Worm (Caenorhabditis elegans) whole organism, L3 larva: ENCODE results near the gene F36H9.2.
A peak's percentile ranks its signal among the peaks of the same experiment; 100 is the strongest.

ENCODE experiments used
- R02D3.7 ChIP-seq: fragments of 150-350 bp; optimal IDR thresholded peaks from 2 replicates; lab custom pipeline; 2014; ENCODE audit warnings: missing biosample characterization, missing genetic modification characterization
- aly-2 ChIP-seq: fragments of 150-350 bp; optimal IDR thresholded peaks from 2 replicates; lab custom pipeline; 2014; ENCODE audit warnings: missing biosample characterization, missing genetic modification characterization
- ama-1 ChIP-seq: fragments of 150-350 bp; optimal IDR thresholded peaks from 2 replicates; lab custom pipeline; 2018
- ceh-16 ChIP-seq: sonication (generic microtip); optimal IDR thresholded peaks from 2 replicates; lab custom pipeline; 2017; ENCODE audit warnings: missing biosample characterization, missing genetic modification characterization
- ceh-82 ChIP-seq: fragments of 150-350 bp; optimal IDR thresholded peaks from 2 replicates; lab custom pipeline; 2014; ENCODE audit warnings: missing biosample characterization, missing genetic modification characterization
- ceh-9 ChIP-seq: sonication (generic microtip); optimal IDR thresholded peaks from 2 replicates; lab custom pipeline; 2018; ENCODE audit warnings: missing biosample characterization, missing genetic modification characterization
- egl-27 ChIP-seq: sonication (generic microtip); optimal IDR thresholded peaks from 4 replicates; lab custom pipeline; 2017; ENCODE audit warnings: missing biosample characterization, missing genetic modification reagents, missing genetic modification characterization
- egl-5 ChIP-seq: fragments of 150-350 bp; optimal IDR thresholded peaks from 2 replicates; lab custom pipeline; 2017; ENCODE audit warnings: missing biosample characterization, missing genetic modification reagents, missing genetic modification characterization, inconsistent platforms
- elt-1 ChIP-seq: fragments of 150-350 bp; optimal IDR thresholded peaks from 2 replicates; lab custom pipeline; 2014; ENCODE audit warnings: missing biosample characterization, missing genetic modification characterization
- elt-2 ChIP-seq: sonication (generic microtip); optimal IDR thresholded peaks from 2 replicates; lab custom pipeline; 2016; ENCODE audit warnings: missing genetic modification reagents, mild to moderate bottlenecking, missing genetic modification characterization, missing compliant biosample characterization
- eor-1 ChIP-seq, 2 experiments: fragments of 150-350 bp; optimal IDR thresholded peaks; 2 replicates each; lab custom pipeline; 2014 to 2018; ENCODE audit warnings: missing biosample characterization in 2 of 2, missing genetic modification characterization in 2 of 2
- fkh-2 ChIP-seq: fragments of 150-350 bp; optimal IDR thresholded peaks from 2 replicates; lab custom pipeline; 2014; ENCODE audit warnings: missing biosample characterization, missing genetic modification reagents, missing genetic modification characterization
- fos-1 ChIP-seq: fragments of 150-350 bp; optimal IDR thresholded peaks from 2 replicates; lab custom pipeline; 2014; ENCODE audit warnings: missing biosample characterization, missing genetic modification characterization
- hmg-11 ChIP-seq: sonication (generic microtip); optimal IDR thresholded peaks from 2 replicates; lab custom pipeline; 2016; ENCODE audit warnings: missing genetic modification characterization, missing compliant biosample characterization
- jun-1 ChIP-seq: fragments of 150-350 bp; optimal IDR thresholded peaks from 2 replicates; lab custom pipeline; 2014; ENCODE audit warnings: missing biosample characterization, missing genetic modification reagents, missing genetic modification characterization
- lin-15B ChIP-seq: fragments of 150-350 bp; optimal IDR thresholded peaks from 2 replicates; lab custom pipeline; 2014; ENCODE audit warnings: missing biosample characterization, missing genetic modification characterization
- lin-39 ChIP-seq: fragments of 150-350 bp; optimal IDR thresholded peaks from 2 replicates; lab custom pipeline; 2018; ENCODE audit warnings: missing biosample characterization, missing genetic modification reagents, missing genetic modification characterization
- lsy-12 ChIP-seq: sonication (generic microtip); optimal IDR thresholded peaks from 2 replicates; lab custom pipeline; 2016; ENCODE audit warnings: mild to moderate bottlenecking, missing genetic modification characterization, missing compliant biosample characterization
- mdl-1 ChIP-seq: fragments of 150-350 bp; optimal IDR thresholded peaks from 2 replicates; lab custom pipeline; 2014; ENCODE audit warnings: missing biosample characterization, missing genetic modification characterization
- mml-1 ChIP-seq: fragments of 150-350 bp; sonication (generic microtip); optimal IDR thresholded peaks from 3 replicates; lab custom pipeline; 2014; ENCODE audit warnings: missing biosample characterization, missing genetic modification characterization
- nfya-1 ChIP-seq: sonication (generic microtip); optimal IDR thresholded peaks from 2 replicates; lab custom pipeline; 2017; ENCODE audit warnings: missing genetic modification characterization, mild to moderate bottlenecking, missing compliant biosample characterization, antibody characterized with exemption, moderate library complexity; ENCODE audit not compliant: insufficient read depth
- nhr-12 ChIP-seq: fragments of 150-350 bp; optimal IDR thresholded peaks from 2 replicates; lab custom pipeline; 2014; ENCODE audit warnings: missing biosample characterization, missing genetic modification characterization
- nhr-23 ChIP-seq: fragments of 150-350 bp; optimal IDR thresholded peaks from 2 replicates; lab custom pipeline; 2014; ENCODE audit warnings: missing biosample characterization, missing genetic modification reagents, missing genetic modification characterization
- nhr-237 ChIP-seq: fragments of 150-350 bp; optimal IDR thresholded peaks from 2 replicates; lab custom pipeline; 2014; ENCODE audit warnings: missing biosample characterization, missing genetic modification characterization
- nhr-43 ChIP-seq: sonication (generic microtip); optimal IDR thresholded peaks from 2 replicates; lab custom pipeline; 2016; ENCODE audit warnings: mild to moderate bottlenecking, missing genetic modification characterization, missing compliant biosample characterization; ENCODE audit not compliant: poor library complexity, severe bottlenecking
- nhr-76 ChIP-seq: fragments of 150-350 bp; sonication (generic microtip); optimal IDR thresholded peaks from 5 replicates; lab custom pipeline; 2014; ENCODE audit warnings: missing biosample characterization, missing genetic modification characterization
- pqm-1 ChIP-seq: fragments of 150-350 bp; optimal IDR thresholded peaks from 2 replicates; lab custom pipeline; 2017; ENCODE audit warnings: missing biosample characterization, missing genetic modification characterization, inconsistent platforms
- snpc-4 ChIP-seq: fragments of 150-350 bp; optimal IDR thresholded peaks from 2 replicates; lab custom pipeline; 2014; ENCODE audit warnings: missing biosample characterization, missing genetic modification characterization
- unc-62 ChIP-seq: fragments of 150-350 bp; sonication (generic microtip); optimal IDR thresholded peaks from 4 replicates; lab custom pipeline; 2014; ENCODE audit warnings: missing biosample characterization, missing genetic modification reagents, missing genetic modification characterization
- zag-1 ChIP-seq: fragments of 150-350 bp; optimal IDR thresholded peaks from 2 replicates; lab custom pipeline; 2014; ENCODE audit warnings: missing biosample characterization, missing genetic modification characterization
- ztf-11 ChIP-seq: fragments of 150-350 bp; optimal IDR thresholded peaks from 2 replicates; lab custom pipeline; 2014; ENCODE audit warnings: missing biosample characterization, missing genetic modification characterization
- ztf-4 ChIP-seq: fragments of 150-350 bp; optimal IDR thresholded peaks from 2 replicates; lab custom pipeline; 2014; ENCODE audit warnings: missing biosample characterization, missing genetic modification characterization

F36H9.2 gene

DNA sequence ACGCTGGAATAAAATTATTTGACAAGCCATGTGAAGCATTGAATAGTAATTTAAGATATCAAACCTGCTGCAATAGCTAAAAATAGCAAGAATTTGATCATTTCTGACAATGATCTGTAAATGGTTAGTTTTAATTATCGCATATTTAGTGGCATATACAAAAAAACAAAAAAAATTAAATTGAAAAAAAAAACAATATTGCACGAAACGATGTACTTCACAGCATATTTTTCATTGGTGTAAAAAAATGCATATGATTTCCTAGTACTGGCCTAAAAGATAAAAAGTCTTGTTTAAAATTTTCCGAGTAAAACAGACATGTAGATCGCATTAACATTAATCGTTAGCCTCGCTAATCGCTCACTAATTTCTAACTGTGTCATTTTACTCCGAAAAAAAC is 39.2 kb upstream of the F36H9.2 start, which contains the start of gene ZK697.8:
Gene ZK697.8 (minus strand): TSS at position 101 of the 400 bp plus-strand sequence.
- TF ChIP-seq zag-1 (tag; lab: Kevin White, UChicago) (no peak), ztf-4 (tag; lab: Kevin White, UChicago) (no peak), unc-62 (no peak), eor-1 (tag; optimal IDR thresholded peaks at IDR 0.05; lab: Kevin White, UChicago) (no peak), ceh-82 (tag; lab: Kevin White, UChicago) (no peak), lsy-12 (no peak), nfya-1 (tag; lab: Kevin White, UChicago) (no peak), ceh-16 (tag; lab: Kevin White, UChicago) (no peak), fkh-2 (tag; lab: Kevin White, UChicago) (no peak), fos-1 (no peak)

DNA sequence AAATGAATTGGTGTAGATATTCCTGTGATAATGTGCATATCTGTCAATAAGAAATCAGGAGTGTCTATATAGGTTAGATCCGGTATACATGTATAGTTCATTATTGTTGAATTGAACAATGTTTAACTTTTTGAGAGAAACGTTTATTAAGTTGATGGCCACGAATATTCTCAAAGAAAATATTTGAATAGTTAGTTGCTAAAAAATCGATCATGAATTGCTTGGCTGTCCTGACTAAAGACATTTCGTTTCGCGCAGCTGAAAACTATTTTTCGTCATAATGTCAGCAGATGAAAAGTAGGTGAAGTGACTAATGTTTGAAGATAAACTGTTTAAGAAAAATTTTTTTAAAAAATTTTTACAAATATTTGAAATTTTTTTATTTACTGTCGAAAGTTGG is 36.8 kb upstream of the F36H9.2 start, which contains the start of gene srh-199:
Gene srh-199 (minus strand): TSS at position 101 of the 400 bp plus-strand sequence.
- TF ChIP-seq nhr-43 (tag; lab: Kevin White, UChicago) (no peak), ama-1 (lab: Kevin White, UChicago) (no peak), zag-1 (tag; lab: Kevin White, UChicago) (no peak), hmg-11 (tag; lab: Kevin White, UChicago) (no peak), egl-27 (tag; lab: Kevin White, UChicago) (no peak), ztf-11 (tag; lab: Kevin White, UChicago) (no peak), jun-1 (tag; lab: Kevin White, UChicago) (no peak), nhr-237 (tag; lab: Kevin White, UChicago) (no peak), nhr-12 (no peak), mdl-1 (no peak), elt-1 (tag; lab: Kevin White, UChicago) (no peak), lin-15B (tag; lab: Kevin White, UChicago) (no peak), elt-2 (tag; lab: Kevin White, UChicago) (no peak), aly-2 (no peak)
- TF ChIP-seq, all 47 proteins: peak for 0

DNA sequence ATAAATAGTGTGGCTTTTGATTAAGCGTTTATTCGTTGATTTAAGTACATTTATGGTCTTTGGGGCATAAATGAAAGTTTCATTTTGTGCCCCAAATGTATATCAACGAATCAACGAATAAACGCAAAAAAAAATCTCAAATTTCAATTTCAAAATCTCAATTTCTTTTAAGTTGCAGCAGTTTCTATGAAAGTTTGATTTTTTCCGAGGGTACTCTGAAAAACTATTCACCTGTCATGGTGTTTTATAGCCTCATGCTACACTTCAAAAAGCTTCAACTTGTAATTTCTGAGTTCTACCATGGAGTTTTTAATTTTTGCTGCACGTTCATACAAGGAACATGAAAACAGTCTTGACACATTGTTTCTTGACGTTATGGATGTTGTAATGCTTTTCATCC is 35.8 kb upstream of the F36H9.2 start, which contains the start of gene ZK697.1:
Gene ZK697.1 (plus strand): TSS at position 301 of the 400 bp plus-strand sequence.
- TF ChIP-seq jun-1 (tag; lab: Kevin White, UChicago) = no peak
- no peak for TF ChIP-seq fos-1

DNA sequence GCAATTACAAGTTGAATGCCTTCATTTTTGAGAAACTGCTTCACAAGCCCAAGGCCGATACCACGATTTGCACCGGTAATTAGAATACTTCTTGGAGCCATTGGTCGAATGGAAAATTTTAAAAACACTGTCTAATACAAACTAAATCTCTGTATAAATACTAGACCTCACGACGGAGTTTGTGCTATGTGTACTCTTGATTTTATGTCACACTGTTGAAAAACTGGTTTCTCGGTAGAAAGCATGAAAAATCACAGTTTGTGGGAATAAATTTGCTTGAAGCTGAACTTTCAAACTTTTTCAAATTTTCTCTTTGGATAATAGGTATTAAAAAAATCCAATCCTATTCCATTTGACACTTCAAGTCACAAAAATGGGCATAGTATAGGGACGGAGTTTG is 32.7 kb upstream of the F36H9.2 start, which contains the start of gene ZK697.14:
Gene ZK697.14 (minus strand): TSS at position 101 of the 400 bp plus-strand sequence.
- TF ChIP-seq mdl-1 (no peak), aly-2 (no peak), ceh-9 (tag; lab: Kevin White, UChicago) (no peak), unc-62 (no peak), nhr-23 (tag; lab: Kevin White, UChicago) (no peak), ceh-16 (tag; lab: Kevin White, UChicago) (no peak), egl-5 (tag; lab: Kevin White, UChicago) (no peak), mml-1 (tag; lab: Kevin White, UChicago) (no peak), lin-39 (tag; lab: Kevin White, UChicago) (no peak), ztf-4 (tag; lab: Kevin White, UChicago) (no peak), R02D3.7 (tag; lab: Kevin White, UChicago) (no peak), nhr-76 (tag; lab: Kevin White, UChicago) (no peak), egl-27 (tag; lab: Kevin White, UChicago) (no peak), hmg-11 (tag; lab: Kevin White, UChicago) (no peak), snpc-4 (no peak), elt-1 (tag; lab: Kevin White, UChicago) (no peak), elt-2 (tag; lab: Kevin White, UChicago) (no peak), fos-1 (no peak)

DNA sequence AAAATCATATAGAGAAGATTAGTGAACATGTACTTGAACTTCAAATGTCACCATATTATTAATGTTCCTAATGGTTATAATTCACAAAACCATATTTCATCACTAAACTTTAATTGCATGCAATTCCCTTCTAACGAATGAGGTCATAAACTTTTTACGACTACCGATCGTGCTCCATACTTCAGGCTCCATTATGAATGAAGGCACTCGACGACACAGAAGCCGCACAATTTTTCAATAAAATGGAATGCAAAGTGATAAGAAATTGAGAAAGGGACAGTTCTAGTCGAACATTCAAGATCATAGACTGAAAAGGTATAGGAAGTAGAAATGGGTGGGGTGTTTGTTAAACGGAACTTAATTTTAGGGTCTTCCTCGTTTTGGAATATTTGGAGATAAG is 32.2 kb upstream of the F36H9.2 start:
- no peak for TF ChIP-seq zag-1 (tag; lab: Kevin White, UChicago)
- TF ChIP-seq pqm-1 (tag; lab: Kevin White, UChicago) = peak; percentile 7
- peak; percentile 64 for TF ChIP-seq elt-2 (tag; lab: Kevin White, UChicago)

DNA sequence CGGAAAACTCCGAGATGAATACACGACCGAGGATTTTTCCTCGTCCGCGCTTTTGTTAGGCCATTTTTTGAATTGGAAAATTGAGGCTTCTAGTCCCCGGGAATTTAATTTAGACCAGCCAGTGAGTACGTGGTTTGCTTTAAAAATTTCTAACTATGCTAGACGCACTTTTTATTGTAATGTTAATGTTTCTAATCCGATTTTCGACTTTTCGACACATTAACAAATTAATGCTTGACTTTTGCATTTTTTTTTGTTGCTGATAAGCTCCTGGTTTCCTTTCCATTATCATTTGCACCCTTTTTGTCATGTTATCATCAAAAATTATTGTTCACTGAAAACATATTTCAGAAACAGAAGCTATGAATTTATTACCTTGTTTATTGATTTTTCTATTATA is 31.4 kb upstream of the F36H9.2 start, which contains the start of gene clec-204:
Gene clec-204 (plus strand): TSS at position 301 of the 400 bp plus-strand sequence.
- TF ChIP-seq hmg-11 (tag; lab: Kevin White, UChicago) = no peak
- peak; percentile 45 for TF ChIP-seq elt-2 (tag; lab: Kevin White, UChicago)
